Worm (Caenorhabditis elegans) whole organism, early embryonic: ENCODE results near the gene gpa-3.

Experiments
- B0310.2 ChIP-seq: sonication (generic microtip); optimal IDR thresholded peaks from 2 replicates; lab custom pipeline; 2016; ENCODE audit warnings: mild to moderate bottlenecking, missing genetic modification characterization, missing compliant biosample characterization
- F13C5.2 ChIP-seq: sonication (generic microtip); optimal IDR thresholded peaks from 2 replicates; lab custom pipeline; 2017; ENCODE audit warnings: mild to moderate bottlenecking, missing genetic modification characterization, inconsistent platforms, missing compliant biosample characterization
- aly-1 ChIP-seq: sonication (generic microtip); optimal IDR thresholded peaks from 2 replicates; lab custom pipeline; 2016; ENCODE audit warnings: missing genetic modification characterization, missing compliant biosample characterization
- ama-1 ChIP-seq: fragments of 150-350 bp; optimal IDR thresholded peaks from 2 replicates; lab custom pipeline; 2014
- ceh-13 ChIP-seq: fragments of 200-800 bp; sonication (Bioruptor generic); optimal IDR thresholded peaks from 2 replicates; lab custom pipeline; 2018; ENCODE audit warnings: mild to moderate bottlenecking, missing genetic modification characterization, missing compliant biosample characterization
- ceh-36 ChIP-seq: sonication (generic microtip); optimal IDR thresholded peaks from 2 replicates; lab custom pipeline; 2016; ENCODE audit warnings: missing genetic modification characterization, inconsistent platforms, missing compliant biosample characterization
- ets-7 ChIP-seq: sonication (generic microtip); optimal IDR thresholded peaks from 2 replicates; lab custom pipeline; 2016; ENCODE audit warnings: missing genotype, missing genetic modification characterization, missing compliant biosample characterization
- flt-1 ChIP-seq: fragments of 200-800 bp; sonication (Bioruptor generic); IDR thresholded peaks from 2 replicates; pipeline ENCODE4 v1.3.6; 2022; ENCODE audit warnings: missing genetic modification characterization, missing compliant biosample characterization
- hmbx-1 ChIP-seq: sonication (generic microtip); optimal IDR thresholded peaks from 2 replicates; lab custom pipeline; 2016; ENCODE audit warnings: mild to moderate bottlenecking, missing genetic modification characterization, missing compliant biosample characterization
- hmg-4 ChIP-seq: fragments of 200-800 bp; sonication (Bioruptor generic); optimal IDR thresholded peaks from 2 replicates; lab custom pipeline; 2018; ENCODE audit warnings: mild to moderate bottlenecking, missing genetic modification characterization, missing compliant biosample characterization
- hnd-1 ChIP-seq: sonication (generic microtip); optimal IDR thresholded peaks from 2 replicates; lab custom pipeline; 2016; ENCODE audit warnings: missing genetic modification characterization, missing compliant biosample characterization
- pes-1 ChIP-seq: fragments of 200-800 bp; sonication (Bioruptor generic); IDR thresholded peaks from 2 replicates; pipeline ENCODE4 v1.3.6; 2022; ENCODE audit warnings: missing genetic modification reagents, missing genetic modification characterization, missing compliant biosample characterization
- scrt-1 ChIP-seq: fragments of 200-800 bp; sonication (Bioruptor generic); IDR thresholded peaks from 2 replicates; pipeline ENCODE4 v1.3.6; 2022; ENCODE audit warnings: missing genetic modification characterization, missing compliant biosample characterization
- sea-1 ChIP-seq: fragments of 200-800 bp; sonication (Bioruptor generic); conservative IDR thresholded peaks from 2 replicates; pipeline ENCODE4 v1.3.6; 2022; ENCODE audit warnings: missing genetic modification characterization, missing compliant biosample characterization
- tbx-11 ChIP-seq: fragments of 200-800 bp; sonication (Bioruptor generic); IDR thresholded peaks from 2 replicates; pipeline ENCODE4 v1.3.6; 2022; ENCODE audit warnings: missing genetic modification characterization, missing compliant biosample characterization
- tbx-37 ChIP-seq: fragments of 200-800 bp; sonication (Bioruptor generic); conservative IDR thresholded peaks from 2 replicates; pipeline ENCODE4 v1.3.6; 2022; ENCODE audit warnings: missing genetic modification reagents, missing genetic modification characterization, missing compliant biosample characterization
- tra-4 ChIP-seq: sonication (generic microtip); optimal IDR thresholded peaks from 2 replicates; lab custom pipeline; 2017; ENCODE audit warnings: missing genetic modification characterization, missing compliant biosample characterization

Gene gpa-3

ce11 chrV:9375378-9375777 lies 15.8 kb upstream of the gpa-3 start, which contains the start of gene E02C12.9:
Gene E02C12.9, minus strand, starts transcription at chrV:9375478.
- TF ChIP-seq hnd-1 (tag; lab: Kevin White, UChicago) (no peak), hmg-4 (GFP tag; lab: Kevin White, UChicago) (no peak), hmbx-1 (tag; lab: Kevin White, UChicago) (no peak), sea-1 (no peak), pes-1 (GFP tag; lab: Robert Waterston, UW) (no peak), tbx-11 (no peak), ceh-36 (tag; lab: Kevin White, UChicago) (no peak), B0310.2 (tag; lab: Kevin White, UChicago) (no peak)

- no peak for TF ChIP-seq aly-1 (tag; lab: Kevin White, UChicago)
- no peak for TF ChIP-seq ceh-36 (tag; lab: Kevin White, UChicago)
- no peak for TF ChIP-seq hmbx-1 (tag; lab: Kevin White, UChicago)
- no peak for TF ChIP-seq scrt-1
- no peak for TF ChIP-seq hnd-1 (tag; lab: Kevin White, UChicago)
- TF ChIP-seq pes-1 (GFP tag; lab: Robert Waterston, UW), result no peak
- TF ChIP-seq ceh-13 (GFP tag; lab: Kevin White, UChicago), result no peak
- no peak for TF ChIP-seq tbx-11
- no peak for TF ChIP-seq hmg-4 (GFP tag; lab: Kevin White, UChicago)
- no peak for TF ChIP-seq sea-1
Measured at ce11 chrV:9373473-9373872, 13.9 kb upstream of the gpa-3 start, which contains the start of gene E02C12.8. Gene E02C12.8, minus strand, starts transcription at chrV:9373613.

- TF ChIP-seq hnd-1 (tag; lab: Kevin White, UChicago) (no peak), ceh-13 (GFP tag; lab: Kevin White, UChicago) (no peak), hmg-4 (GFP tag; lab: Kevin White, UChicago) (no peak), ama-1 (no peak), scrt-1 (no peak), pes-1 (GFP tag; lab: Robert Waterston, UW) (no peak), sea-1 (no peak), aly-1 (tag; lab: Kevin White, UChicago) (no peak), ceh-36 (tag; lab: Kevin White, UChicago) (no peak), tra-4 (no peak), flt-1 (no peak), tbx-37 (no peak), hmbx-1 (tag; lab: Kevin White, UChicago) (no peak), ets-7 (tag; lab: Kevin White, UChicago) (no peak)
Measured at ce11 chrV:9370986-9371385, 11.4 kb upstream of the gpa-3 start, which contains the start of gene E02C12.6. Gene E02C12.6, minus strand, starts transcription at chrV:9371086.

ce11 chrV:9356345-9356744 lies 3.2 kb downstream of the gpa-3 start, which contains the start of gene ttr-49:
Gene ttr-49, minus strand, starts transcription at chrV:9356515.
- TF ChIP-seq scrt-1, result no peak
- no peak for TF ChIP-seq aly-1 (tag; lab: Kevin White, UChicago)
- TF ChIP-seq pes-1 (GFP tag; lab: Robert Waterston, UW), result no peak
- TF ChIP-seq ceh-13 (GFP tag; lab: Kevin White, UChicago), result no peak
- no peak for TF ChIP-seq tbx-37
- TF ChIP-seq flt-1, result no peak
- TF ChIP-seq hmg-4 (GFP tag; lab: Kevin White, UChicago), result no peak
- no peak for TF ChIP-seq hnd-1 (tag; lab: Kevin White, UChicago)
- no peak for TF ChIP-seq tra-4
- TF ChIP-seq F13C5.2 (tag; lab: Kevin White, UChicago), result no peak

- no peak for TF ChIP-seq hnd-1 (tag; lab: Kevin White, UChicago)
- TF ChIP-seq flt-1, result no peak
- no peak for TF ChIP-seq F13C5.2 (tag; lab: Kevin White, UChicago)
- no peak for TF ChIP-seq sea-1
- no peak for TF ChIP-seq B0310.2 (tag; lab: Kevin White, UChicago)
- TF ChIP-seq tbx-11, result no peak
- TF ChIP-seq ceh-13 (GFP tag; lab: Kevin White, UChicago), result no peak
- no peak for TF ChIP-seq pes-1 (GFP tag; lab: Robert Waterston, UW)
- no peak for TF ChIP-seq tra-4
- no peak for TF ChIP-seq ets-7 (tag; lab: Kevin White, UChicago)
- no peak for TF ChIP-seq ceh-36 (tag; lab: Kevin White, UChicago)
- TF ChIP-seq ama-1, result no peak
- no peak for TF ChIP-seq aly-1 (tag; lab: Kevin White, UChicago)
- no peak for TF ChIP-seq hmbx-1 (tag; lab: Kevin White, UChicago)
- TF ChIP-seq scrt-1, result no peak
Measured at ce11 chrV:9355371-9355770, 4.2 kb downstream of the gpa-3 start, which contains the start of gene ttr-40. Gene ttr-40, minus strand, starts transcription at chrV:9355471.

- TF ChIP-seq scrt-1, result no peak
- TF ChIP-seq hmg-4 (GFP tag; lab: Kevin White, UChicago), result no peak
- no peak for TF ChIP-seq pes-1 (GFP tag; lab: Robert Waterston, UW)
- no peak for TF ChIP-seq hnd-1 (tag; lab: Kevin White, UChicago)
- no peak for TF ChIP-seq B0310.2 (tag; lab: Kevin White, UChicago)
- no peak for TF ChIP-seq ceh-13 (GFP tag; lab: Kevin White, UChicago)
- TF ChIP-seq hmbx-1 (tag; lab: Kevin White, UChicago), result no peak
- TF ChIP-seq tbx-37, result no peak
- no peak for TF ChIP-seq flt-1
- TF ChIP-seq tbx-11, result no peak
- TF ChIP-seq F13C5.2 (tag; lab: Kevin White, UChicago), result no peak
- no peak for TF ChIP-seq tra-4
- no peak for TF ChIP-seq ama-1
Measured at ce11 chrV:9352947-9353346, 6.6 kb downstream of the gpa-3 start, which contains the start of gene srx-46. Gene srx-46, plus strand, starts transcription at chrV:9353247.

- TF ChIP-seq F13C5.2 (tag; lab: Kevin White, UChicago) (no peak), scrt-1 (no peak), ama-1 (no peak), hnd-1 (tag; lab: Kevin White, UChicago) (no peak), ceh-13 (GFP tag; lab: Kevin White, UChicago) (no peak), hmbx-1 (tag; lab: Kevin White, UChicago) (no peak), aly-1 (tag; lab: Kevin White, UChicago) (no peak), hmg-4 (GFP tag; lab: Kevin White, UChicago) (no peak), B0310.2 (tag; lab: Kevin White, UChicago) (no peak)
Measured at ce11 chrV:9349687-9350086, 9.9 kb downstream of the gpa-3 start, which contains the start of gene srx-47. Gene srx-47, plus strand, starts transcription at chrV:9349987.
